Fruit fly (Drosophila melanogaster) whole organism: ENCODE results near the gene CG13461.

Experiments used
- CG8478 ChIP-seq: fragments of >200 bp; optimal IDR thresholded peaks from 2 replicates; lab custom pipeline; 2018; ENCODE audit warnings: inconsistent platforms
- Dll ChIP-seq: fragments of >200 bp; optimal IDR thresholded peaks from 2 replicates; lab custom pipeline; 2017

dm6 chr3L:15035585-15035984, 16.7 kb downstream of the CG13461 start:
- TF ChIP-seq Dll (lab: Kevin White, UChicago) (no peak), CG8478 (lab: Kevin White, UChicago) (no peak)
